Worm (Caenorhabditis elegans) whole organism, L4 larva: ENCODE results near the gene F58G1.8.

ENCODE experiments used
- F10B5.3 ChIP-seq: sonication (generic microtip); optimal IDR thresholded peaks from 2 replicates; lab custom pipeline; 2016; ENCODE audit warnings: mild to moderate bottlenecking, missing genetic modification characterization, missing compliant biosample characterization
- F37D6.2 ChIP-seq: sonication (generic microtip); optimal IDR thresholded peaks from 2 replicates; lab custom pipeline; 2016; ENCODE audit warnings: mild to moderate bottlenecking, missing genetic modification characterization, missing compliant biosample characterization
- Y48G9A.11 ChIP-seq: fragments of 200-800 bp; sonication (Bioruptor generic); IDR thresholded peaks from 2 replicates; pipeline ENCODE4 v1.3.6; 2022; ENCODE audit warnings: missing genetic modification reagents, missing genetic modification characterization, missing compliant biosample characterization
- aha-1 ChIP-seq: fragments of 150-350 bp; peaks from one replicate; lab custom pipeline; 2014; ENCODE audit warnings: missing biosample characterization, missing genetic modification characterization
- aly-2 ChIP-seq: sonication (generic microtip); optimal IDR thresholded peaks from 2 replicates; lab custom pipeline; 2018; ENCODE audit warnings: missing biosample characterization, missing genetic modification characterization
- arid-1 ChIP-seq: fragments of 200-800 bp; sonication (Bioruptor generic); conservative IDR thresholded peaks from 2 replicates; pipeline ENCODE4 v1.3.6; 2022; ENCODE audit warnings: missing genetic modification reagents, missing genetic modification characterization, missing compliant biosample characterization
- ceh-20 ChIP-seq: fragments of 200-800 bp; sonication (Bioruptor generic); IDR thresholded peaks from 2 replicates; pipeline ENCODE4 v1.3.6; 2022; ENCODE audit warnings: missing genetic modification reagents, missing genetic modification characterization, missing compliant biosample characterization
- ceh-82 ChIP-seq: sonication (generic microtip); optimal IDR thresholded peaks from 2 replicates; lab custom pipeline; 2017; ENCODE audit warnings: missing biosample characterization, missing genetic modification characterization
- ces-1 ChIP-seq: fragments of 150-350 bp; sonication (generic microtip); optimal IDR thresholded peaks from 4 replicates; lab custom pipeline; 2014; ENCODE audit warnings: missing biosample characterization, missing genetic modification reagents, missing genetic modification characterization
- cey-2 ChIP-seq: sonication (generic microtip); optimal IDR thresholded peaks from 3 replicates; lab custom pipeline; 2017; ENCODE audit warnings: missing genetic modification characterization, mild to moderate bottlenecking, missing compliant biosample characterization, antibody characterized with exemption, borderline replicate concordance; ENCODE audit not compliant: insufficient read depth
- ctbp-1 ChIP-seq: fragments of 200-800 bp; sonication (Bioruptor generic); IDR thresholded peaks from 2 replicates; pipeline ENCODE4 v1.3.6; 2022; ENCODE audit warnings: missing genetic modification reagents, missing genetic modification characterization, missing compliant biosample characterization
- daf-8 ChIP-seq: fragments of 200-800 bp; sonication (Bioruptor generic); IDR thresholded peaks from 2 replicates; pipeline ENCODE4 v1.3.6; 2022; ENCODE audit warnings: missing genetic modification characterization, missing compliant biosample characterization
- egl-27 ChIP-seq: sonication (generic microtip); optimal IDR thresholded peaks from 3 replicates; lab custom pipeline; 2017; ENCODE audit warnings: missing biosample characterization, missing genetic modification reagents, missing genetic modification characterization
- fkh-10 ChIP-seq: fragments of 150-350 bp; optimal IDR thresholded peaks from 2 replicates; lab custom pipeline; 2014; ENCODE audit warnings: missing biosample characterization, missing genetic modification reagents, missing genetic modification characterization
- fos-1 ChIP-seq: fragments of 150-350 bp; optimal IDR thresholded peaks from 2 replicates; lab custom pipeline; 2014; ENCODE audit warnings: missing biosample characterization, missing genetic modification characterization
- gei-8 ChIP-seq: fragments of 200-800 bp; sonication (Bioruptor generic); optimal IDR thresholded peaks from 2 replicates; lab custom pipeline; 2018; ENCODE audit warnings: mild to moderate bottlenecking, missing genetic modification characterization, missing compliant biosample characterization
- lin-15B ChIP-seq: fragments of 150-350 bp; sonication (generic microtip); optimal IDR thresholded peaks from 3 replicates; lab custom pipeline; 2014; ENCODE audit warnings: missing biosample characterization, missing genetic modification characterization
- lin-38 ChIP-seq: fragments of 200-800 bp; sonication (Bioruptor generic); IDR thresholded peaks from 2 replicates; pipeline ENCODE4 v1.3.6; 2022; ENCODE audit warnings: missing genetic modification reagents, missing genetic modification characterization, missing compliant biosample characterization
- lin-39 ChIP-seq: fragments of 150-350 bp; optimal IDR thresholded peaks from 2 replicates; lab custom pipeline; 2014; ENCODE audit warnings: missing biosample characterization, missing genetic modification reagents, missing genetic modification characterization
- lsy-2 ChIP-seq, 2 experiments: fragments of 150-350 bp in 1 of 2; sonication (generic microtip) in 1 of 2; optimal IDR thresholded peaks; 2 replicates each; lab custom pipeline; 2014 to 2017; ENCODE audit warnings: missing biosample characterization in 2 of 2, missing genetic modification characterization in 2 of 2
- mep-1 ChIP-seq: fragments of 150-350 bp; sonication (generic microtip); optimal IDR thresholded peaks from 3 replicates; lab custom pipeline; 2014; ENCODE audit warnings: missing biosample characterization, missing genetic modification characterization
- nhr-237 ChIP-seq: sonication (generic microtip); optimal IDR thresholded peaks from 2 replicates; lab custom pipeline; 2017; ENCODE audit warnings: missing biosample characterization, missing genetic modification characterization
- nhr-42 ChIP-seq: fragments of 200-800 bp; sonication (Bioruptor generic); IDR thresholded peaks from 2 replicates; pipeline ENCODE4 v1.3.6; 2022; ENCODE audit warnings: missing genetic modification characterization, missing compliant biosample characterization
- nhr-76 ChIP-seq: fragments of 150-350 bp; optimal IDR thresholded peaks from 2 replicates; lab custom pipeline; 2014; ENCODE audit warnings: missing biosample characterization, missing genetic modification characterization
- nhr-77 ChIP-seq: fragments of 150-350 bp; optimal IDR thresholded peaks from 2 replicates; lab custom pipeline; 2014; ENCODE audit warnings: missing biosample characterization, missing genetic modification characterization
- pha-4 ChIP-seq, 2 experiments: fragments of 150-350 bp in 1 of 2; fragments of 200-800 bp in 1 of 2; sonication (Bioruptor generic) in 1 of 2; IDR thresholded peaks in 1 of 2; optimal IDR thresholded peaks in 1 of 2; 2 replicates each; pipeline versions ENCODE4 v1.3.6 to Lab custom; 2014 to 2022; ENCODE audit warnings: missing genetic modification characterization in 2 of 2, missing genetic modification reagents in 2 of 2, missing biosample characterization in 1 of 2, missing compliant biosample characterization in 1 of 2
- rbr-2 ChIP-seq: sonication (generic microtip); optimal IDR thresholded peaks from 2 replicates; lab custom pipeline; 2016; ENCODE audit warnings: missing genotype, missing genetic modification characterization, missing compliant biosample characterization
- saeg-2 ChIP-seq: fragments of 200-800 bp; sonication (Bioruptor generic); IDR thresholded peaks from 2 replicates; pipeline ENCODE4 v1.3.6; 2022; ENCODE audit warnings: missing genetic modification reagents, missing genetic modification characterization, missing compliant biosample characterization
- skn-1 ChIP-seq: fragments of 150-350 bp; optimal IDR thresholded peaks from 2 replicates; lab custom pipeline; 2014; ENCODE audit warnings: missing biosample characterization, missing genetic modification characterization
- snpc-1.2 ChIP-seq: fragments of 200-800 bp; sonication (Bioruptor generic); IDR thresholded peaks from 2 replicates; pipeline ENCODE4 v1.3.6; 2022; ENCODE audit warnings: missing genetic modification reagents, missing genetic modification characterization, missing compliant biosample characterization
- snpc-4 ChIP-seq: fragments of 150-350 bp; optimal IDR thresholded peaks from 2 replicates; lab custom pipeline; 2014; ENCODE audit warnings: missing biosample characterization, missing genetic modification characterization
- spr-3 ChIP-seq: fragments of 200-800 bp; sonication (Bioruptor generic); optimal IDR thresholded peaks from 2 replicates; lab custom pipeline; 2018; ENCODE audit warnings: mild to moderate bottlenecking, missing genetic modification characterization, missing compliant biosample characterization
- unc-130 ChIP-seq: sonication (generic microtip); optimal IDR thresholded peaks from 2 replicates; lab custom pipeline; 2016; ENCODE audit warnings: missing genetic modification reagents, missing genetic modification characterization, missing compliant biosample characterization
- unc-62 ChIP-seq, 3 experiments: fragments of 150-350 bp in 1 of 3; sonication (generic microtip); optimal IDR thresholded peaks in 2 of 3; peaks in 1 of 3; 1 replicate in 1 of 3; 2 replicates in 2 of 3; lab custom pipeline; 2014 to 2017; ENCODE audit warnings: missing biosample characterization in 3 of 3, missing genetic modification characterization in 3 of 3, missing genetic modification reagents in 3 of 3, missing genotype in 1 of 3
- vab-7 ChIP-seq: fragments of 200-800 bp; sonication (Bioruptor generic); IDR thresholded peaks from 2 replicates; pipeline ENCODE4 v1.3.6; 2022; ENCODE audit warnings: missing genetic modification reagents, missing genetic modification characterization, missing compliant biosample characterization
- zag-1 ChIP-seq: fragments of 150-350 bp; optimal IDR thresholded peaks from 2 replicates; lab custom pipeline; 2014; ENCODE audit warnings: missing biosample characterization, missing genetic modification characterization
- zip-2 ChIP-seq: fragments of 150-350 bp; optimal IDR thresholded peaks from 2 replicates; lab custom pipeline; 2014; ENCODE audit warnings: missing biosample characterization, missing genetic modification characterization
- ztf-11 ChIP-seq: fragments of 150-350 bp; optimal IDR thresholded peaks from 2 replicates; lab custom pipeline; 2014; ENCODE audit warnings: missing biosample characterization, missing genetic modification characterization

Gene F58G1.8

DNA sequence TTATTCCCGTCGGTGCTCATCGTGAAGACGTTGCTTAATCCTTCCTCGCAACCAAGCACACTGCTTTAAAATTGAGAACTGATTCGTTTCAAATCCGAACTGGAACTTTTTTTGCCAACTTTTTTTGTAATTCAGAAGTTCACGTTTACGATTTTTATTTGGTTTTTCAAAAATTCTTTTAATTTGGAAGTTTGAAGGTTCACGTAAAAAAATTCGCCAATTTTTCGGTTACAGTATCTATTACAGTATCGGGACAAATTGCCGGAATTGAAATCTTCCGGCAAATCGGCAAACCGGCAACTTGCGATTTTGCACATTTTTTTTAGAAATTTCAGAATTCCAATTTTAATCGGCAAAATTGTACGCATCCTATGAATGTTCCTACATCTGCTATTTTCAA lies 2.8 kb upstream of the F58G1.8 start, which contains the start of gene F58G1.3:
TSS of gene F58G1.3 (minus strand) at position 101 of the 400 bp plus-strand sequence.
- TF ChIP-seq saeg-2: no peak
- TF ChIP-seq skn-1 (tag; lab: Kevin White, UChicago): no peak
- no peak for TF ChIP-seq ztf-11 (tag; lab: Kevin White, UChicago)
- no peak for TF ChIP-seq lin-39 (tag; lab: Kevin White, UChicago)
- TF ChIP-seq unc-130 (GFP tag; lab: Kevin White, UChicago): no peak
- no peak for TF ChIP-seq aly-2 (tag; lab: Kevin White, UChicago)
- no peak for TF ChIP-seq lsy-2 (tag; optimal IDR thresholded peaks at IDR 0.05; lab: Kevin White, UChicago)
- TF ChIP-seq cey-2: no peak
- no peak for TF ChIP-seq egl-27 (tag; lab: Kevin White, UChicago)
- no peak for TF ChIP-seq fos-1 (tag; lab: Kevin White, UChicago)
- no peak for TF ChIP-seq vab-7
- TF ChIP-seq nhr-76 (tag; lab: Kevin White, UChicago): no peak
- no peak for TF ChIP-seq nhr-42
- TF ChIP-seq daf-8: no peak
- no peak for TF ChIP-seq fkh-10
- no peak for TF ChIP-seq pha-4 (GFP tag; IDR thresholded peaks at IDR 0.05; lab: Robert Waterston, UW)
- TF ChIP-seq pha-4 (tag; optimal IDR thresholded peaks at IDR 0.05; lab: Kevin White, UChicago): no peak
- no peak for TF ChIP-seq ceh-82 (tag; lab: Kevin White, UChicago)
- no peak for TF ChIP-seq snpc-4 (tag; lab: Kevin White, UChicago)
- TF ChIP-seq ces-1 (GFP tag; lab: Kevin White, UChicago): no peak
- no peak for TF ChIP-seq lin-15B (tag; lab: Kevin White, UChicago)
- TF ChIP-seq, all 104 proteins: peak for 0

- no peak for TF ChIP-seq ceh-20 (GFP tag; lab: Robert Waterston, UW)
- TF ChIP-seq ctbp-1: no peak
- no peak for TF ChIP-seq lin-39 (tag; lab: Kevin White, UChicago)
- TF ChIP-seq rbr-2: no peak
- TF ChIP-seq nhr-237 (tag; lab: Kevin White, UChicago): no peak
- TF ChIP-seq nhr-77: no peak
- peak; percentile 61 for TF ChIP-seq lin-38
- TF ChIP-seq ces-1 (GFP tag; lab: Kevin White, UChicago): no peak
- TF ChIP-seq aha-1 (tag; lab: Kevin White, UChicago): no peak
- TF ChIP-seq zag-1 (tag; lab: Kevin White, UChicago): no peak
- no peak for TF ChIP-seq skn-1 (tag; lab: Kevin White, UChicago)
- peak; percentile 67; the same call in 1 of the 2 replicates for TF ChIP-seq arid-1
- TF ChIP-seq Y48G9A.11 (GFP tag; lab: Robert Waterston, UW): peak; percentile 86
- TF ChIP-seq zip-2 (tag; lab: Kevin White, UChicago): no peak
- no peak for TF ChIP-seq spr-3 (GFP tag; lab: Kevin White, UChicago)
- no peak for TF ChIP-seq snpc-1.2 (GFP tag; lab: Robert Waterston, UW)
- no peak for TF ChIP-seq pha-4 (GFP tag; IDR thresholded peaks at IDR 0.05; lab: Robert Waterston, UW)
- TF ChIP-seq pha-4 (tag; optimal IDR thresholded peaks at IDR 0.05; lab: Kevin White, UChicago): no peak
- no peak for TF ChIP-seq F10B5.3 (tag; lab: Kevin White, UChicago)
- no peak for TF ChIP-seq F37D6.2
These were observed 2.2 kb downstream of the F58G1.8 start for ce11 chrII:12923225-12923624.

- TF ChIP-seq aly-2 (tag; lab: Kevin White, UChicago) (no peak), gei-8 (no peak), mep-1 (tag; lab: Kevin White, UChicago) (no peak), spr-3 (GFP tag; lab: Kevin White, UChicago) (no peak), nhr-76 (tag; lab: Kevin White, UChicago) (no peak), unc-62 (GFP tag; optimal IDR thresholded peaks at IDR 0.05 in 1 of 2; lab: Kevin White, UChicago) (peak in 1 of 2 experiments; percentile 98), unc-62 (tag; optimal IDR thresholded peaks at IDR 0.05; lab: Kevin White, UChicago) (no peak)
These were observed 4.0 kb downstream of the F58G1.8 start for ce11 chrII:12921478-12921877.
